Worm (Caenorhabditis elegans): ENCODE data around the gene rep-1.

ce11 chrIII:1591681-1592080 lies 21.6 kb downstream of the rep-1 start:
- TF ChIP-seq F13C5.2 (tag; optimal IDR thresholded peaks at IDR 0.05), result no peak
- no peak for TF ChIP-seq ceh-36 (tag; optimal IDR thresholded peaks at IDR 0.05)
- TF ChIP-seq B0310.2 (tag; optimal IDR thresholded peaks at IDR 0.05), result no peak
- no peak for TF ChIP-seq hmg-4 (GFP tag; optimal IDR thresholded peaks at IDR 0.05)
- TF ChIP-seq sea-1 (GFP tag; conservative IDR thresholded peaks at IDR 0.05), result no peak
- 0 out of 2 replicates have a peak, but pooled peaks have one; percentile 22 for TF ChIP-seq scrt-1 (GFP tag; IDR thresholded peaks at IDR 0.05)
- TF ChIP-seq tbx-11 (GFP tag; IDR thresholded peaks at IDR 0.05), result no peak
- no peak for TF ChIP-seq pes-1 (GFP tag; IDR thresholded peaks at IDR 0.05)
- TF ChIP-seq ama-1 (optimal IDR thresholded peaks at IDR 0.05), result no peak
- TF ChIP-seq tbx-37 (GFP tag; conservative IDR thresholded peaks at IDR 0.05), result no peak
- TF ChIP-seq tra-4 (tag; optimal IDR thresholded peaks at IDR 0.05), result no peak

Measured in whole organism, early embryonic.